Comparison of ENCODE assay signal across 4 fruit fly cellular contexts in the genomic region with DNA sequence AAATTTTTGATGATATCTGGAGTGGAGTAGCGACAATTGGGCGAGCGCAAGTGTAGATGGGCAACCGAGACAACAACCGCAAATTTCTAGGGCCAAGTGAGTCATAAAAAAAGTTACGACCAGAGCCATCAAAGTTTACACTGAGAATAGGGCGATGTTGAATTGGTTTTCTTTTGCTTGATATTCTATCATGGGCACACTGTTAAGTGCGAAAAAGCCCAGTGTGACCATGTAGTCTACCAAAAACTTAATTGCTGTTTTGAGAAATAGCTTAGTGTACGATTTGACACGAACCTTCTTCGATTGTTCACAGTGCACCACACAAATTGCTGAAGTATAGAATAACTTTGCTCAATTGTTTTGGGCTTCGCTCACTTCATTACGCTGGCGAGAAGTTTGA.
TF ChIP-seq lines count a peak whose summit lies in the region.

No protein-coding gene starts in this region.

- no peak for TF ChIP-seq CTCF in whole organism, embryonic (GFP tag; optimal IDR thresholded peaks at IDR 0.05; lab: Kevin White, UChicago)

TF ChIP-seq in whole organism, embryonic, 481 proteins besides CTCF, POLR2A, EP300 and RAD21 (continues in another document):
- TF ChIP-seq jing (GFP tag; optimal IDR thresholded peaks at IDR 0.05; lab: Kevin White, UChicago) (peak; percentile 35), Nf-YA (GFP tag; IDR thresholded peaks at IDR 0.05; lab: Robert Waterston, UW) (no peak), Meics (GFP tag; optimal IDR thresholded peaks at IDR 0.05; lab: Kevin White, UChicago) (peak; percentile 51), CG12155 (GFP tag; optimal IDR thresholded peaks at IDR 0.05; lab: Kevin White, UChicago) (peak; percentile 39), Sin3A (optimal IDR thresholded peaks at IDR 0.05; lab: Kevin White, UChicago) (no peak), CG1792 (GFP tag; optimal IDR thresholded peaks at IDR 0.05; lab: Kevin White, UChicago) (no peak), CG11695 (GFP tag; IDR thresholded peaks at IDR 0.05; lab: Robert Waterston, UW) (no peak), mirr (GFP tag; optimal IDR thresholded peaks at IDR 0.05; lab: Kevin White, UChicago) (no peak), Vsx1 (GFP tag; optimal IDR thresholded peaks at IDR 0.05; lab: Kevin White, UChicago) (peak; percentile 5), CG2889 (GFP tag; IDR thresholded peaks at IDR 0.05; lab: Robert Waterston, UW) (no peak), NK7.1 (GFP tag; optimal IDR thresholded peaks at IDR 0.05; lab: Kevin White, UChicago) (no peak), Hr51 (GFP tag; optimal IDR thresholded peaks at IDR 0.05; lab: Kevin White, UChicago) (peak in 1 of 2 experiments; percentile 44), CG17328 (GFP tag; IDR thresholded peaks at IDR 0.05; lab: Robert Waterston, UW) (peak; percentile 62), tio (GFP tag; optimal IDR thresholded peaks at IDR 0.05; lab: Kevin White, UChicago) (peak; percentile 50), CG1647 (GFP tag; optimal IDR thresholded peaks at IDR 0.05; lab: Kevin White, UChicago) (peak; percentile 60), CG12104 (GFP tag; optimal IDR thresholded peaks at IDR 0.05; lab: Kevin White, UChicago) (no peak), CG17359 (tag; optimal IDR thresholded peaks at IDR 0.05; lab: Kevin White, UChicago) (peak; percentile 64), gem (tag; optimal IDR thresholded peaks at IDR 0.05; lab: Kevin White, UChicago) (peak; percentile 69), mld (GFP tag; IDR thresholded peaks at IDR 0.05; lab: Robert Waterston, UW; ENCODE audit: partially characterized antibody) (no peak), Adf1 (GFP tag; IDR thresholded peaks at IDR 0.05; lab: Robert Waterston, UW) (no peak), ind (GFP tag; optimal IDR thresholded peaks at IDR 0.05; lab: Kevin White, UChicago) (peak; percentile 66), Nf-YC (tag; optimal IDR thresholded peaks at IDR 0.05; lab: Kevin White, UChicago) (no peak)

TF ChIP-seq in whole organism, prepupa, 60 proteins besides CTCF, POLR2A, EP300 and RAD21:
- TF ChIP-seq OdsH (GFP tag; optimal IDR thresholded peaks at IDR 0.05; lab: Kevin White, UChicago) = peak; percentile 27
- TF ChIP-seq CG15336 (GFP tag; IDR thresholded peaks at IDR 0.05; lab: Robert Waterston, UW) = peak; percentile 25; the same call in 1 of the 2 replicates
- TF ChIP-seq Met (GFP tag; optimal IDR thresholded peaks at IDR 0.05; lab: Kevin White, UChicago) = no peak
- TF ChIP-seq CG32006 (GFP tag; optimal IDR thresholded peaks at IDR 0.05; lab: Kevin White, UChicago) = peak; percentile 22
- peak; percentile 11 for TF ChIP-seq esn (GFP tag; optimal IDR thresholded peaks at IDR 0.05; lab: Kevin White, UChicago)
- peak; percentile 6 for TF ChIP-seq achi (GFP tag; optimal IDR thresholded peaks at IDR 0.05; lab: Kevin White, UChicago)
- no peak for TF ChIP-seq Sox15 (GFP tag; optimal IDR thresholded peaks at IDR 0.05; lab: Kevin White, UChicago)
- peak; percentile 50 for TF ChIP-seq Eip78C (GFP tag; lab: Kevin White, UChicago)
- TF ChIP-seq CG8119 (GFP tag; IDR thresholded peaks at IDR 0.05; lab: Robert Waterston, UW) = 0 out of 3 replicates have a peak, but pooled peaks have one; percentile 19
- no peak for TF ChIP-seq CG6854 (GFP tag; optimal IDR thresholded peaks at IDR 0.05; lab: Kevin White, UChicago)
- no peak for TF ChIP-seq Lpt (GFP tag; optimal IDR thresholded peaks at IDR 0.05; lab: Kevin White, UChicago)
- peak; percentile 18 for TF ChIP-seq CG3919 (GFP tag; optimal IDR thresholded peaks at IDR 0.05; lab: Kevin White, UChicago)
- TF ChIP-seq cyc (GFP tag; optimal IDR thresholded peaks at IDR 0.05; lab: Kevin White, UChicago) = no peak
- peak; percentile 9 for TF ChIP-seq CG10631 (GFP tag; optimal IDR thresholded peaks at IDR 0.05; lab: Kevin White, UChicago)
- peak; percentile 5 for TF ChIP-seq Hr39 (GFP tag; optimal IDR thresholded peaks at IDR 0.05; lab: Kevin White, UChicago)
- peak; percentile 10 for TF ChIP-seq Hr4 (GFP tag; optimal IDR thresholded peaks at IDR 0.05; lab: Kevin White, UChicago)
- peak; percentile 22 for TF ChIP-seq acj6 (GFP tag; optimal IDR thresholded peaks at IDR 0.05; lab: Kevin White, UChicago)

TF ChIP-seq in whole organism, pupa, 21 proteins besides CTCF, POLR2A, EP300 and RAD21:
- peak; percentile 18 for TF ChIP-seq CG17806 (tag; optimal IDR thresholded peaks at IDR 0.05; lab: Kevin White, UChicago)
- TF ChIP-seq fd96Ca (GFP tag; IDR thresholded peaks at IDR 0.05; lab: Robert Waterston, UW) = no peak
- TF ChIP-seq CG14655 (GFP tag; optimal IDR thresholded peaks at IDR 0.05; lab: Kevin White, UChicago) = peak; percentile 20

TF ChIP-seq in whole organism, wandering third instar larva, 38 proteins besides CTCF, POLR2A, EP300 and RAD21:
- TF ChIP-seq Mio (GFP tag; optimal IDR thresholded peaks at IDR 0.05; lab: Kevin White, UChicago) (no peak), sv (GFP tag; optimal IDR thresholded peaks at IDR 0.05; lab: Kevin White, UChicago) (peak; percentile 17), dmrt93B (GFP tag; optimal IDR thresholded peaks at IDR 0.05; lab: Kevin White, UChicago) (no peak), tai (GFP tag; optimal IDR thresholded peaks at IDR 0.05; lab: Kevin White, UChicago) (peak; percentile 10), ey (GFP tag; optimal IDR thresholded peaks at IDR 0.05; lab: Kevin White, UChicago) (peak; percentile 9), fru (GFP tag; optimal IDR thresholded peaks at IDR 0.05; lab: Kevin White, UChicago) (peak; percentile 1), h (GFP tag; optimal IDR thresholded peaks at IDR 0.05; lab: Kevin White, UChicago) (peak; percentile 19), foxo (GFP tag; optimal IDR thresholded peaks at IDR 0.05; lab: Kevin White, UChicago) (no peak)
